Fruit fly (Drosophila melanogaster): ENCODE data around the gene CG5390.

dm6 chr2L:10278658-10279057 is 27.7 kb downstream of the CG5390 start, which contains the start of gene Utx:
- TF ChIP-seq CG8478 (optimal IDR thresholded peaks at IDR 0.05) (no peak), EcR (GFP tag; optimal IDR thresholded peaks at IDR 0.05) (no peak), Dll (optimal IDR thresholded peaks at IDR 0.05) (no peak), pan (optimal IDR thresholded peaks at IDR 0.05) (no peak)
